Fruit fly (Drosophila melanogaster) whole organism, wandering third instar larva: ENCODE data around the gene CG32573.

Experiments used
- CG32264 ChIP-seq: fragments of 200-800 bp; sonication (Bioruptor generic); optimal IDR thresholded peaks from 2 replicates; lab custom pipeline; 2016; ENCODE audit warnings: missing biosample characterization, missing genetic modification characterization
- CrebA ChIP-seq: fragments of 200-800 bp; sonication (Bioruptor generic); optimal IDR thresholded peaks from 2 replicates; lab custom pipeline; 2016; ENCODE audit warnings: missing biosample characterization, mild to moderate bottlenecking, missing genetic modification characterization, borderline replicate concordance
- Dfd ChIP-seq: fragments of >200 bp; optimal IDR thresholded peaks from 2 replicates; lab custom pipeline; 2017; ENCODE audit warnings: missing biosample characterization, missing genetic modification characterization
- Dif ChIP-seq: fragments of 200-275, 200-300 bp; sonication (Bioruptor generic); optimal IDR thresholded peaks from 2 replicates; lab custom pipeline; 2018; ENCODE audit warnings: missing biosample characterization, missing genetic modification characterization; ENCODE audit not compliant: partially characterized antibody
- GATAd ChIP-seq: sonication (Bioruptor generic); optimal IDR thresholded peaks from 2 replicates; lab custom pipeline; 2016; ENCODE audit warnings: missing biosample characterization, missing genetic modification characterization
- HLH106 ChIP-seq: fragments of 200-800 bp; optimal IDR thresholded peaks from 3 replicates; lab custom pipeline; 2019; ENCODE audit warnings: missing biosample characterization, mild to moderate bottlenecking, missing genetic modification characterization, moderate library complexity
- Hnf4 ChIP-seq: fragments of 200-800 bp; sonication (Bioruptor generic); optimal IDR thresholded peaks from 2 replicates; lab custom pipeline; 2016; ENCODE audit warnings: missing biosample characterization, mild to moderate bottlenecking, missing genetic modification characterization
- Hr83 ChIP-seq: fragments of 200-300 bp; sonication (Bioruptor generic); optimal IDR thresholded peaks from 2 replicates; lab custom pipeline; 2016; ENCODE audit warnings: missing biosample characterization, mild to moderate bottlenecking, missing genetic modification characterization, moderate library complexity; ENCODE audit not compliant: poor library complexity, severe bottlenecking
- Mio ChIP-seq: sonication (Bioruptor generic); optimal IDR thresholded peaks from 2 replicates; lab custom pipeline; 2016; ENCODE audit warnings: missing biosample characterization, missing genetic modification characterization
- Myc ChIP-seq: fragments of >200 bp; optimal IDR thresholded peaks from 2 replicates; lab custom pipeline; 2017
- N ChIP-seq: fragments of >200 bp; optimal IDR thresholded peaks from 2 replicates; lab custom pipeline; 2018; ENCODE audit warnings: missing biosample characterization, missing external identifiers, missing genetic modification characterization
- OdsH ChIP-seq: fragments of 200-800 bp; sonication (Bioruptor generic); optimal IDR thresholded peaks from 2 replicates; lab custom pipeline; 2016; ENCODE audit warnings: missing biosample characterization, mild to moderate bottlenecking, missing genetic modification characterization
- Rel ChIP-seq, 2 experiments: fragments of 200-800 bp; sonication (Bioruptor generic) in 1 of 2; optimal IDR thresholded peaks; 2 replicates in 1 of 2; 3 replicates in 1 of 2; lab custom pipeline; 2016 to 2019; ENCODE audit warnings: mild to moderate bottlenecking in 2 of 2, missing biosample characterization in 2 of 2, missing genetic modification characterization in 2 of 2, moderate library complexity in 1 of 2
- Vsx2 ChIP-seq: fragments of 200-300, 225-300 bp; sonication (Bioruptor generic); optimal IDR thresholded peaks from 2 replicates; lab custom pipeline; 2018; ENCODE audit warnings: missing biosample characterization, missing genetic modification characterization; ENCODE audit not compliant: partially characterized antibody
- br ChIP-seq: fragments of 200-800 bp; sonication (Bioruptor generic); optimal IDR thresholded peaks from 2 replicates; lab custom pipeline; 2016; ENCODE audit warnings: missing biosample characterization, missing genetic modification characterization
- brk ChIP-seq: fragments of 200-800 bp; sonication (Bioruptor generic); optimal IDR thresholded peaks from 2 replicates; lab custom pipeline; 2016; ENCODE audit warnings: missing biosample characterization, mild to moderate bottlenecking, missing genetic modification characterization
- dl ChIP-seq, 2 experiments: fragments of 175-275, 200-275 bp in 1 of 2; fragments of 200-275 bp in 1 of 2; sonication (Bioruptor generic); optimal IDR thresholded peaks; lab custom pipeline; 2018; ENCODE audit warnings: mild to moderate bottlenecking in 2 of 2, missing biosample characterization in 2 of 2, missing genetic modification characterization in 2 of 2, moderate library complexity in 2 of 2; ENCODE audit not compliant: partially characterized antibody in 2 of 2, insufficient read depth in 1 of 2
- dsf ChIP-seq: sonication (Bioruptor generic); optimal IDR thresholded peaks from 2 replicates; lab custom pipeline; 2016; ENCODE audit warnings: missing biosample characterization, missing genetic modification characterization, borderline replicate concordance
- ey ChIP-seq: fragments of 200-800 bp; sonication (Bioruptor generic); optimal IDR thresholded peaks from 2 replicates; lab custom pipeline; 2016; ENCODE audit warnings: missing biosample characterization, missing genetic modification characterization
- foxo ChIP-seq, 2 experiments: fragments of 200-800 bp; sonication (Bioruptor generic); optimal IDR thresholded peaks; 2 replicates in 1 of 2; 3 replicates in 1 of 2; lab custom pipeline; 2016 to 2017; ENCODE audit warnings: missing biosample characterization in 2 of 2, missing genetic modification characterization in 2 of 2
- fru ChIP-seq: fragments of 200-800 bp; sonication (Bioruptor generic); optimal IDR thresholded peaks from 3 replicates; lab custom pipeline; 2016; ENCODE audit warnings: missing biosample characterization, mild to moderate bottlenecking, missing genetic modification characterization
- h ChIP-seq: fragments of 200-800 bp; sonication (Bioruptor generic); optimal IDR thresholded peaks from 3 replicates; lab custom pipeline; 2016; ENCODE audit warnings: missing biosample characterization, mild to moderate bottlenecking, missing genetic modification characterization
- lola ChIP-seq: fragments of >200 bp; optimal IDR thresholded peaks from 2 replicates; lab custom pipeline; 2017; ENCODE audit warnings: missing biosample characterization, missing genetic modification characterization
- pan ChIP-seq: fragments of >200 bp; optimal IDR thresholded peaks from 2 replicates; lab custom pipeline; 2017
- psq ChIP-seq: fragments of 200-800 bp; sonication (Bioruptor generic); optimal IDR thresholded peaks from 3 replicates; lab custom pipeline; 2017; ENCODE audit warnings: missing biosample characterization, mild to moderate bottlenecking, missing genetic modification characterization, moderate library complexity
- sv ChIP-seq: fragments of 200-800 bp; sonication (Bioruptor generic); optimal IDR thresholded peaks from 3 replicates; lab custom pipeline; 2016; ENCODE audit warnings: missing biosample characterization, missing genetic modification characterization
- usp ChIP-seq: fragments of >200 bp; optimal IDR thresholded peaks from 2 replicates; lab custom pipeline; 2017; ENCODE audit warnings: missing biosample characterization, missing genetic modification characterization
- woc ChIP-seq: sonication (Bioruptor generic); optimal IDR thresholded peaks from 2 replicates; lab custom pipeline; 2016; ENCODE audit warnings: missing biosample characterization, mild to moderate bottlenecking, missing genetic modification characterization

CG32573 gene

DNA sequence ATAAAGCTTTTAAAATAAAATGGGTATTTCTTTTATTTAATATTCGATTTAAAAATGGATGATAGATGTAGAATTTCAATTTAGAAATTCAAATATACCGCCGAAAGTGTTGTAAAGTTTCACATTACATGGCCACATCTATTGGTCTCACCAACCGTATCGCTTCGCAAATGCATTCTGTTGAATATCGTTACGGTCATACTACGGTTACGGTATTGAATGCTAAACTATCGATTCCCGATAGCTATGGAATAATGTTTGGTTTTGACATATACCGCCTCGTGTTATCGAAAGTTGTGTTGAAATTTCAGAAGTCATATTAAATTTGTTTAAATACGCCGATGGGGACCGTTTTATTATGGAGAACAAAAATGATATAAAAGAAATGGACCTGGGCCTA, at the start of gene CG32573, which contains the start of gene CG42512:
CG32573 (plus strand) TSS at position 279 of the 400 bp plus-strand sequence.
CG42512 (plus strand) TSS at position 279 of the 400 bp plus-strand sequence.
- no peak for TF ChIP-seq Dfd
- no peak for TF ChIP-seq psq (GFP tag; lab: Kevin White, UChicago)
- no peak for TF ChIP-seq OdsH (GFP tag; lab: Kevin White, UChicago)
- no peak for TF ChIP-seq GATAd (GFP tag; lab: Kevin White, UChicago)
- no peak for TF ChIP-seq CrebA
- no peak for TF ChIP-seq Rel (GFP tag; optimal IDR thresholded peaks at IDR 0.05; lab: Kevin White, UChicago)
- TF ChIP-seq Rel (tag; optimal IDR thresholded peaks at IDR 0.05; lab: Kevin White, UChicago), result peak; percentile 25
- peak; percentile 45 for TF ChIP-seq Myc (lab: Kevin White, UChicago)
- no peak for TF ChIP-seq br (GFP tag; lab: Kevin White, UChicago)

DNA sequence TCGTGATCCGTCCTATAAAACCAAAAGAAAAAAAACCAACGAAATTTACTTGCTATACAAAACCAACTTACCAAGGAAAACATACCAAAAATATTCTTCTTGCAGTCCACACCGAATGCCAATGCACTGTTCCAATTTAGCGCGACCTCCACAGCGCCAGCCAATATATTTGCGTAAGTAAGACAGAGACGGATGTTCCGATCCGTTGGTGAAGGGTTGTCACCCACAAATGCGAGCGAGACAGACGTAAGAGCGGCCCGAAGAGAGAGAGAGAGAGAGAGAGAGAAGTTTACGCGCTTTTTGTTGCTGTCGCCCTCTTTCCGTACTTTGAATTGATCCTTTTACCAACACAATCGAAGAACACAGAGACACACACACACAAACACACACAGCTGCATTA, 43.3 kb upstream of the CG32573 start:
- TF ChIP-seq h (no peak), Dif (GFP tag; lab: Kevin White, UChicago) (peak; percentile 43)

DNA sequence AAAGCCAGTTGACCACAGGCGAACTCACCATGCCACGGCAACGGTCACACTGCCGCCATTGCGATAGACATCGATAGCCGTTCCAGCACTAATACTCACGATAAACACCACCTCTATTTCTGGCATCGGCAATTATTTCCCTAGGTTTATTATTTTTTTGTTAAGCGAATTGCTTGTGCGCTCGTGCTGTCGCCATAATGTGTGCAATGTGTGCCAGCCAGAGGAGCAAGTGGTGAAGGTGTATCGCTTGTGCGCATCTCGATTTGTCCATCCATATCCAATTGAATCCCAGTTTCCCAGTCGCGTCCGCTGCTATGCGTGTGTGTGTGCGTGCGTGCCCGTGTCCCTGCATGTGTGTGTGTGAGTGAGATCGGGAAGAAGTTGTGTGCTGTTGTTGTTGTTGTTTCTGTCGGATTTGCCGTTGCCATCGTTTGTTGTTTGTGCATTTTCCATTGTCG, 40.5 kb upstream of the CG32573 start, which contains the start of gene mbt:
mbt (plus strand) TSS at position 85 of the 458 bp plus-strand sequence.
- TF ChIP-seq sv (GFP tag; lab: Kevin White, UChicago) (no peak), ey (GFP tag; lab: Kevin White, UChicago) (no peak), dl (GFP tag; optimal IDR thresholded peaks at IDR 0.05; lab: Kevin White, UChicago; ENCODE audit: insufficient read depth in 1 of 2, partially characterized antibody in 2 of 2) (no peak), Myc (lab: Kevin White, UChicago) (peak; percentile 80), h (peak; percentile 35), N (GFP tag; lab: Kevin White, UChicago) (peak; percentile 68), psq (GFP tag; lab: Kevin White, UChicago) (peak; percentile 8), Dfd (peak; percentile 64)

DNA sequence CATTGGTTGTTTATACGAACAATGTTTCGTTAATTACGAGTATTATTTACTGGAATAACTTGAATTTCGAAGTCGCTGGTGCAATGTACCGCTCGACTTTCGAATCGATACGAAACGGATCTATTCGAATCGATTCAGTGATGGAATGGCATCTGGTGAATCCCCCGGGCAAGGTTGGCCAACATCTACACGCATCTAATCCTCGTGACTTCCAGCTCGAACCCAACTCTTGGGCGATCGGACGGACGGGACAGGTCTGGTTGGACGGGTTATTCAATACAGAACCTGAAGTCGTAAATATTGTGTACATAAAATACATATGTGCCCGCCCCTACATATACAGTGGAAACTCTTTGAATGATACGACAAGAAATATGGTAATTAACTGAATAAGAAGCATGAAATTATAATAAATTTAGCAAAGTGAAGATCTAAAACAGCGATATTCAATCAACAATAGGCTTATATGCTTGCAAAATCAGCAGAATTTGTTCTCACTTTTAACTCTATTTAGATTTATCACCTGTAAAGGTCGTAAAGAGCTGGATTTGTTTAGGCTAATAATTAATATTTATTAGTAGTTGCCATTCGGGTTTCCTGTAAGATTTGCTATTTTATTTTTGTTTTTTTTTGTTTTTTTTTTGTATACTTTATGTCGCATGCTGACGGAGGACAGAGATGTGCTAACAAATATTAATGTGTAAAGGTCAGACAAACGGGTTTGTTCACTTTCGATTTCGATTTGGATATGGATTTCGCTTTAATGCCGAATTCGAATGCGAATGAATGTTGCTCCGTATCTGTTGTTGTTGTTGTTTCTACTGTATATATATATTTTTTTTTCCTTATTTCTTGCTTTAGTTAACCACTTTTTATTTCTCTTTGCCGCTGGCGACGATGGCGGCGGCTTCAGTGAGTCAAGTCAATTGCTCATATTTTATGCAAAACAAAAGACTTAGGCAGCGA, 34.1 kb upstream of the CG32573 start:
- TF ChIP-seq CG32264 (GFP tag; lab: Kevin White, UChicago) (no peak), br (GFP tag; lab: Kevin White, UChicago) (no peak), CrebA (no peak), foxo (GFP tag; optimal IDR thresholded peaks at IDR 0.05; lab: Kevin White, UChicago) (peak in 1 of 2 experiments; percentile 1), GATAd (GFP tag; lab: Kevin White, UChicago) (no peak), woc (GFP tag; lab: Kevin White, UChicago) (no peak), pan (lab: Kevin White, UChicago) (no peak), brk (no peak), Mio (GFP tag; lab: Kevin White, UChicago) (no peak), usp (no peak), ey (GFP tag; lab: Kevin White, UChicago) (no peak), Rel (GFP tag; optimal IDR thresholded peaks at IDR 0.05; lab: Kevin White, UChicago) (no peak), Rel (tag; optimal IDR thresholded peaks at IDR 0.05; lab: Kevin White, UChicago) (peak; percentile 83), dl (GFP tag; optimal IDR thresholded peaks at IDR 0.05; lab: Kevin White, UChicago; ENCODE audit: insufficient read depth in 1 of 2, partially characterized antibody in 2 of 2) (no peak), OdsH (GFP tag; lab: Kevin White, UChicago) (no peak), Dif (GFP tag; lab: Kevin White, UChicago) (no peak), HLH106 (peak; percentile 10)
- TF ChIP-seq, all 38 proteins: peak for 3

DNA sequence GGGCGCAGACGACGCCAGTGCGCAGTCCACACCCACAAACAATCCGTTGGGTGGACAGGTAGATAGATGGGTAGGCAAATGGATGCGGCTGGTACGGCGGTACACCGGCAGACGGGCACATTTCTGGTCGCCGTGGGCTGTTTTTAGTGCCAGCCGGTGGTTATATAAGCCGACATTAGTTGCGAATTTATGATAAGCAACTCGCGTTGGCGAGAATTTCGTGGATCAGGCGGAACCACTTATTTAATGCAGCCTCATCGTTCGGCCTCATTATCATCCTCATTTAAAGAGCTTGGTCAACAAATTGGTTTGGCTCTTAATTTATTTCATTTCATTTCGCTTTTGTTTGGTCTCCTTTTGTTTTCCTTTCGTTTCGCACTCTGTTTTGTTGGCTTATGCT, 32.5 kb upstream of the CG32573 start:
- TF ChIP-seq Rel (GFP tag; optimal IDR thresholded peaks at IDR 0.05; lab: Kevin White, UChicago) (no peak), Rel (tag; optimal IDR thresholded peaks at IDR 0.05; lab: Kevin White, UChicago) (no peak), ey (GFP tag; lab: Kevin White, UChicago) (no peak), foxo (GFP tag; optimal IDR thresholded peaks at IDR 0.05; lab: Kevin White, UChicago) (no peak), psq (GFP tag; lab: Kevin White, UChicago) (peak; percentile 12)

DNA sequence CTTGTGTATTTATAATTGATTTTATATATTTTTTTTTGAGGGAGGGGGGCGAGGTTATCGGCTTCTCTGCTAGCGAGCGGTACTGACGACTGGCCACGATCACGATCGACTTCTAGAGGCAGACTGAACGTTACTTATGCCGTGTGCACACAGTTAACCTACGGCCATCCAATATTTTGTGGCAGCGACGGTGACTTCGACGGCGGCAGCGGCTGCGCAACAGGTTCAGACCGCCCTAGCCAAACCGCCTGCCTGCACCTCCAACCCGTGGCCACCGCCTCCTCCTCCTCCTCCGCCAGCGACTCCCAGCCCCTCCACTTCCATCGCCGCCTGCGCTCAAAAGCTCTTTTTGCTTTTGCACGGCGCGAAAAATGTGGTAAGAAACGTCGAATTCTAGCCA, 29.7 kb upstream of the CG32573 start, which contains the start of gene CG9782:
CG9782 (minus strand) TSS at position 128 of the 400 bp plus-strand sequence.
- TF ChIP-seq N (GFP tag; lab: Kevin White, UChicago) (no peak), brk (no peak), Mio (GFP tag; lab: Kevin White, UChicago) (no peak), dl (GFP tag; optimal IDR thresholded peaks at IDR 0.05; lab: Kevin White, UChicago; ENCODE audit: insufficient read depth in 1 of 2, partially characterized antibody in 2 of 2) (peak in 1 of 2 experiments; percentile 17), fru (GFP tag; lab: Kevin White, UChicago) (peak; percentile 87), dsf (GFP tag; lab: Kevin White, UChicago) (no peak), Hnf4 (GFP tag; lab: Kevin White, UChicago) (no peak), Dif (GFP tag; lab: Kevin White, UChicago) (peak; percentile 21), lola (GFP tag; lab: Kevin White, UChicago) (no peak), Vsx2 (GFP tag; lab: Kevin White, UChicago) (peak; percentile 8), psq (GFP tag; lab: Kevin White, UChicago) (no peak), foxo (GFP tag; optimal IDR thresholded peaks at IDR 0.05; lab: Kevin White, UChicago) (no peak), Hr83 (GFP tag; lab: Kevin White, UChicago) (no peak), woc (GFP tag; lab: Kevin White, UChicago) (peak; percentile 8)
